Worm (Caenorhabditis elegans): ENCODE measurements around the gene his-24.
"Not testable (repeated sequence)": the region's sequence is repeated elsewhere in the genome, so short reads cannot be mapped to it uniquely, and the experiment has no call there.

his-24 gene

DNA sequence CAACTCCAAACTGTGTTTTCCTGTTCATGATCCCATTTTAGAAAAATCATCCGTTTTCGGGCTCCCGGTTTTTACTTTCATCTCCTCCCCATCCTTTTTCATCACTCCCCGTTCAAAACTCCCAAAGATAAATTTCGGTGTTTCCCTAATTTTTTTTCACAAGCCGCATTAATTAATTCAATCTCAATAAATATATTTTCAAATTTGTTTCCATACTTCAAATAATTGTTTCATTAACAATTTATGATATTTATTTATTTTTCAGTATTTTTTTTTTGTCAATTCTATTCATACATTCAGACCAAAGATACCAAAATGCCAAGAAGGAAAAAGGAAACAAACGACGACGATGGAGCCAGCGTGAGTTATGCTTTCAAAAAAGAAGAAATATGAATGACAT, 30.6 kb downstream of the his-24 start, which contains the start of gene D1025.1:
TSS of gene D1025.1 (plus strand) at position 301 of the 400 bp plus-strand sequence.
- TF ChIP-seq pros-1 (tag; optimal IDR thresholded peaks at IDR 0.05) (no peak), C08G9.2 (tag; optimal IDR thresholded peaks at IDR 0.05) (no peak), che-1 (tag; optimal IDR thresholded peaks at IDR 0.05) (no peak), pha-2 (tag; optimal IDR thresholded peaks at IDR 0.05) (no peak), npax-4 (tag; optimal IDR thresholded peaks at IDR 0.05) (no peak), pat-9 (tag; optimal IDR thresholded peaks at IDR 0.05) (no peak), eyg-1 (tag; optimal IDR thresholded peaks at IDR 0.05) (no peak), K02D7.2 (tag; optimal IDR thresholded peaks at IDR 0.05) (no peak), K09A11.1 (tag; optimal IDR thresholded peaks at IDR 0.05; ENCODE audit: insufficient read depth) (no peak)

DNA sequence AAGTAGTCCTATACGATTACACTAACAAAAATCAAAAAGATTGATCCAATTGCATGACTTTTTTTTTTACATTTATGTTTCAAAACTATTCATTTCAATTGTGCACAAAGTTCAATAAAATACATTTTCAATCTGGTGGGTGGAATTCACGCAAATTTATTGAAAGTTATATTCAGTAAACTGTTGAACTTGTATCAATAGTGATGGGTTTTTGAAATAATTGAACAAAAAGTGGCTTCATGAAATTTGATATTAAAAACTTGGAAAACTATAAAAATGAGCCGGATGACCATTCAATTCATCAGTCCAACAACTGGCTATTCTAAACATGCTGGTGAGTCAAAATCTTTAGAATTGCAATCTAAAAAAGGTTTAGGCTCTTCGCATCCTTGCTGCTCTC, 33.4 kb downstream of the his-24 start, which contains the start of gene nspc-16:
TSS of gene nspc-16 (plus strand) at position 301 of the 400 bp plus-strand sequence.
- TF ChIP-seq Y22D7AL.16 (tag; optimal IDR thresholded peaks at IDR 0.05), result no peak
- TF ChIP-seq K09A11.1 (tag; optimal IDR thresholded peaks at IDR 0.05; ENCODE audit: insufficient read depth), result no peak
- no peak for TF ChIP-seq C38D4.7 (GFP tag; optimal IDR thresholded peaks at IDR 0.05)
- no peak for TF ChIP-seq F13H6.1 (tag; optimal IDR thresholded peaks at IDR 0.05)
- TF ChIP-seq eyg-1 (tag; optimal IDR thresholded peaks at IDR 0.05), result no peak
- TF ChIP-seq nhr-11 (tag; optimal IDR thresholded peaks at IDR 0.05), result no peak
- no peak for TF ChIP-seq ceh-48 (tag; optimal IDR thresholded peaks at IDR 0.05)
- no peak for TF ChIP-seq che-1 (tag; optimal IDR thresholded peaks at IDR 0.05)
- no peak for TF ChIP-seq unc-3 (GFP tag; conservative IDR thresholded peaks at IDR 0.05)
- no peak for TF ChIP-seq unc-3 (tag; optimal IDR thresholded peaks at IDR 0.05)
- TF ChIP-seq hlh-8 (tag; optimal IDR thresholded peaks at IDR 0.05), result no peak

DNA sequence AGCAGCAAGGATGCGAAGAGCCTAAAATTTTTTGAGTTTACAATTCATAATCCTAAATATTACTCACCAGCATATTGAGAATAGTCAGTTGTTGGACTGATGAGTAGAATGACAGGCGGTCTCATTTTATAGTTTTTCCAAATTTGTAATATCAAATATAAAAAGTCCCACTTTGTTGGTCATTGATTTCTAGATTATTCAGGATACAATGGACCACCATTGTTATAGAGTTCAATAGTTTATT, 35.1 kb downstream of the his-24 start, which contains the start of gene nspc-17:
TSS of gene nspc-17 (minus strand) at position 101 of the 244 bp plus-strand sequence.
- TF ChIP-seq rnt-1, ceh-48, ceh-30 (tag; optimal IDR thresholded peaks at IDR 0.05): not testable (repeated sequence)

ce11 chrX:14525325-14526305, 35.7 kb downstream of the his-24 start:
- TF ChIP-seq lim-6 (tag; optimal IDR thresholded peaks at IDR 0.05) (peak; percentile 4), elt-2 (tag; optimal IDR thresholded peaks at IDR 0.05) (peak; percentile 82), ceh-34 (tag; optimal IDR thresholded peaks at IDR 0.05) (peak; percentile 92), ceh-18 (tag; optimal IDR thresholded peaks at IDR 0.05) (peak; percentile 98), pax-1 (tag; optimal IDR thresholded peaks at IDR 0.05) (peak; percentile 91), ceh-6 (GFP tag; optimal IDR thresholded peaks at IDR 0.05) (peak; percentile 61), tbx-2 (tag; optimal IDR thresholded peaks at IDR 0.05) (peak; percentile 96), unc-3 (GFP tag; conservative IDR thresholded peaks at IDR 0.05) (0 out of 2 replicates have a peak, but pooled peaks have one; percentile 53), unc-3 (tag; optimal IDR thresholded peaks at IDR 0.05) (peak; percentile 64), eyg-1 (tag; optimal IDR thresholded peaks at IDR 0.05) (peak; percentile 62), pqm-1 (tag; optimal IDR thresholded peaks at IDR 0.05) (peak; percentile 84), ceh-48 (tag; optimal IDR thresholded peaks at IDR 0.05) (peak; percentile 99), ceh-22 (tag; optimal IDR thresholded peaks at IDR 0.05) (peak; percentile 78), rnt-1 (tag; optimal IDR thresholded peaks at IDR 0.05) (peak; percentile 90), unc-55 (GFP tag; optimal IDR thresholded peaks at IDR 0.05) (peak; percentile 94), ceh-14 (tag; optimal IDR thresholded peaks at IDR 0.05) (peak; percentile 87), ets-4 (tag; optimal IDR thresholded peaks at IDR 0.05) (peak; percentile 75), ceh-30 (tag; optimal IDR thresholded peaks at IDR 0.05) (peak; percentile 92), pha-2 (tag; optimal IDR thresholded peaks at IDR 0.05) (peak; percentile 68), fkh-10 (GFP tag; optimal IDR thresholded peaks at IDR 0.05) (peak; percentile 73), pros-1 (tag; optimal IDR thresholded peaks at IDR 0.05) (peak; percentile 86), ceh-31 (tag; optimal IDR thresholded peaks at IDR 0.05) (peak; percentile 96), zip-5 (tag; optimal IDR thresholded peaks at IDR 0.05) (peak; percentile 31), Y22D7AL.16 (tag; optimal IDR thresholded peaks at IDR 0.05) (no peak), madf-2 (tag; optimal IDR thresholded peaks at IDR 0.05) (peak; percentile 67), sox-4 (tag; optimal IDR thresholded peaks at IDR 0.05) (peak; percentile 47), tbx-7 (tag; optimal IDR thresholded peaks at IDR 0.05) (peak; percentile 56), F13H6.1 (tag; optimal IDR thresholded peaks at IDR 0.05) (peak; percentile 64), K02D7.2 (tag; optimal IDR thresholded peaks at IDR 0.05) (no peak), pag-3 (tag; optimal IDR thresholded peaks at IDR 0.05; ENCODE audit: borderline replicate concordance) (no peak), T23F11.4 (GFP tag; optimal IDR thresholded peaks at IDR 0.05) (peak; percentile 42), nhr-11 (tag; optimal IDR thresholded peaks at IDR 0.05) (peak; percentile 98), pat-9 (tag; optimal IDR thresholded peaks at IDR 0.05) (peak; percentile 27), npax-4 (tag; optimal IDR thresholded peaks at IDR 0.05) (no peak), che-1 (tag; optimal IDR thresholded peaks at IDR 0.05) (no peak), ahr-1 (tag; optimal IDR thresholded peaks at IDR 0.05) (peak; percentile 62), hlh-8 (tag; optimal IDR thresholded peaks at IDR 0.05) (peak; percentile 45), ceh-9 (tag; optimal IDR thresholded peaks at IDR 0.05) (no peak)

Measured in whole organism, late embryonic.